Worm (Caenorhabditis elegans): ENCODE measurements around the gene F26G1.5.

The F26G1.5 gene

ce11 chrII:4767612-4768011 is 3.6 kb downstream of the F26G1.5 start:
- TF ChIP-seq hnd-1 (tag; optimal IDR thresholded peaks at IDR 0.05) = no peak
- TF ChIP-seq hmg-4 (GFP tag; optimal IDR thresholded peaks at IDR 0.05) = no peak
- TF ChIP-seq ceh-36 (tag; optimal IDR thresholded peaks at IDR 0.05) = no peak
- TF ChIP-seq pes-1 (GFP tag; IDR thresholded peaks at IDR 0.05) = no peak
- no peak for TF ChIP-seq B0310.2 (tag; optimal IDR thresholded peaks at IDR 0.05)
- TF ChIP-seq hmbx-1 (tag; optimal IDR thresholded peaks at IDR 0.05) = no peak
- TF ChIP-seq ceh-13 (GFP tag; optimal IDR thresholded peaks at IDR 0.05) = no peak

ce11 chrII:4766284-4766683 is 4.9 kb downstream of the F26G1.5 start, which contains the start of gene ttm-2:
Gene ttm-2, minus strand, starts transcription at chrII:4766384.
- TF ChIP-seq ceh-13 (GFP tag; optimal IDR thresholded peaks at IDR 0.05) = no peak
- no peak for TF ChIP-seq F13C5.2 (tag; optimal IDR thresholded peaks at IDR 0.05)
- TF ChIP-seq pes-1 (GFP tag; IDR thresholded peaks at IDR 0.05) = no peak

ce11 chrII:4762574-4763285 is 8.5 kb downstream of the F26G1.5 start, which contains the start of gene F26G1.2:
Gene F26G1.2, plus strand, starts transcription at chrII:4763081.
- TF ChIP-seq scrt-1 (GFP tag; IDR thresholded peaks at IDR 0.05) (no peak), ceh-36 (tag; optimal IDR thresholded peaks at IDR 0.05) (no peak), B0310.2 (tag; optimal IDR thresholded peaks at IDR 0.05) (no peak), tbx-11 (GFP tag; IDR thresholded peaks at IDR 0.05) (no peak), hmbx-1 (tag; optimal IDR thresholded peaks at IDR 0.05) (no peak), ets-7 (tag; optimal IDR thresholded peaks at IDR 0.05) (no peak), ama-1 (optimal IDR thresholded peaks at IDR 0.05) (no peak), hmg-4 (GFP tag; optimal IDR thresholded peaks at IDR 0.05) (no peak), tbx-37 (GFP tag; conservative IDR thresholded peaks at IDR 0.05) (no peak), flt-1 (GFP tag; IDR thresholded peaks at IDR 0.05) (no peak), tra-4 (tag; optimal IDR thresholded peaks at IDR 0.05) (no peak)

- TF ChIP-seq F13C5.2 (tag; optimal IDR thresholded peaks at IDR 0.05) = no peak
These were observed 10.2 kb downstream of the F26G1.5 start for ce11 chrII:4761020-4761419.

ce11 chrII:4759835-4760234 is 11.3 kb downstream of the F26G1.5 start:
- TF ChIP-seq B0310.2 (tag; optimal IDR thresholded peaks at IDR 0.05) = no peak
- TF ChIP-seq aly-1 (tag; optimal IDR thresholded peaks at IDR 0.05) = no peak
- no peak for TF ChIP-seq hnd-1 (tag; optimal IDR thresholded peaks at IDR 0.05)
- TF ChIP-seq ama-1 (optimal IDR thresholded peaks at IDR 0.05) = no peak
- TF ChIP-seq tbx-37 (GFP tag; conservative IDR thresholded peaks at IDR 0.05) = no peak
- TF ChIP-seq flt-1 (GFP tag; IDR thresholded peaks at IDR 0.05) = no peak

- TF ChIP-seq flt-1 (GFP tag; IDR thresholded peaks at IDR 0.05) (no peak), tra-4 (tag; optimal IDR thresholded peaks at IDR 0.05) (no peak), tbx-11 (GFP tag; IDR thresholded peaks at IDR 0.05) (no peak), sea-1 (GFP tag; conservative IDR thresholded peaks at IDR 0.05) (no peak), hmg-4 (GFP tag; optimal IDR thresholded peaks at IDR 0.05) (no peak), ceh-36 (tag; optimal IDR thresholded peaks at IDR 0.05) (no peak), ama-1 (optimal IDR thresholded peaks at IDR 0.05) (no peak), pes-1 (GFP tag; IDR thresholded peaks at IDR 0.05) (no peak), B0310.2 (tag; optimal IDR thresholded peaks at IDR 0.05) (no peak), F13C5.2 (tag; optimal IDR thresholded peaks at IDR 0.05) (no peak), aly-1 (tag; optimal IDR thresholded peaks at IDR 0.05) (no peak), hmbx-1 (tag; optimal IDR thresholded peaks at IDR 0.05) (no peak), tbx-37 (GFP tag; conservative IDR thresholded peaks at IDR 0.05) (no peak), ets-7 (tag; optimal IDR thresholded peaks at IDR 0.05) (no peak), ceh-13 (GFP tag; optimal IDR thresholded peaks at IDR 0.05) (no peak), hnd-1 (tag; optimal IDR thresholded peaks at IDR 0.05) (no peak), scrt-1 (GFP tag; IDR thresholded peaks at IDR 0.05) (no peak)
These were observed 12.7 kb downstream of the F26G1.5 start, which contains the start of gene F26G1.3 for ce11 chrII:4758462-4758861. Gene F26G1.3, plus strand, starts transcription at chrII:4758762.

- TF ChIP-seq ets-7 (tag; optimal IDR thresholded peaks at IDR 0.05) (no peak), flt-1 (GFP tag; IDR thresholded peaks at IDR 0.05) (no peak), hmg-4 (GFP tag; optimal IDR thresholded peaks at IDR 0.05) (no peak), tbx-11 (GFP tag; IDR thresholded peaks at IDR 0.05) (no peak), sea-1 (GFP tag; conservative IDR thresholded peaks at IDR 0.05) (no peak), tbx-37 (GFP tag; conservative IDR thresholded peaks at IDR 0.05) (no peak)
These were observed 14.4 kb downstream of the F26G1.5 start, which contains the start of gene C27D9.2 for ce11 chrII:4756751-4757150. Gene C27D9.2, minus strand, starts transcription at chrII:4756851.

ce11 chrII:4755654-4756053 is 15.5 kb downstream of the F26G1.5 start:
- no peak for TF ChIP-seq ama-1 (optimal IDR thresholded peaks at IDR 0.05)
- TF ChIP-seq sea-1 (GFP tag; conservative IDR thresholded peaks at IDR 0.05) = no peak
- no peak for TF ChIP-seq hmg-4 (GFP tag; optimal IDR thresholded peaks at IDR 0.05)
- no peak for TF ChIP-seq pes-1 (GFP tag; IDR thresholded peaks at IDR 0.05)
- TF ChIP-seq tbx-11 (GFP tag; IDR thresholded peaks at IDR 0.05) = no peak
- no peak for TF ChIP-seq scrt-1 (GFP tag; IDR thresholded peaks at IDR 0.05)
- TF ChIP-seq ets-7 (tag; optimal IDR thresholded peaks at IDR 0.05) = no peak
- TF ChIP-seq F13C5.2 (tag; optimal IDR thresholded peaks at IDR 0.05) = no peak
- TF ChIP-seq B0310.2 (tag; optimal IDR thresholded peaks at IDR 0.05) = no peak
- TF ChIP-seq ceh-36 (tag; optimal IDR thresholded peaks at IDR 0.05) = no peak
- TF ChIP-seq ceh-13 (GFP tag; optimal IDR thresholded peaks at IDR 0.05) = no peak
- no peak for TF ChIP-seq aly-1 (tag; optimal IDR thresholded peaks at IDR 0.05)
- no peak for TF ChIP-seq hnd-1 (tag; optimal IDR thresholded peaks at IDR 0.05)
- TF ChIP-seq hmbx-1 (tag; optimal IDR thresholded peaks at IDR 0.05) = no peak
- no peak for TF ChIP-seq tbx-37 (GFP tag; conservative IDR thresholded peaks at IDR 0.05)
- TF ChIP-seq flt-1 (GFP tag; IDR thresholded peaks at IDR 0.05) = no peak
- no peak for TF ChIP-seq tra-4 (tag; optimal IDR thresholded peaks at IDR 0.05)

Data from whole organism, early embryonic.